Fruit fly (Drosophila melanogaster) S2 (cell line): ENCODE results near the gene CG11583.

Experiments used
- CG8478 ChIP-seq: fragments of >200 bp; optimal IDR thresholded peaks from 2 replicates; lab custom pipeline; 2018
- CTCF ChIP-seq, 2 experiments: fragments of >200 bp; optimal IDR thresholded peaks; 2 replicates each; lab custom pipeline; 2018

- TF ChIP-seq CTCF (optimal IDR thresholded peaks at IDR 0.05; lab: Kevin White, UChicago) (no peak), CG8478 (lab: Kevin White, UChicago) (peak; percentile 76)
Measured at dm6 chr3L:4233603-4234277, 48.9 kb downstream of the CG11583 start.
